Fruit fly (Drosophila melanogaster) whole organism, wandering third instar larva: ENCODE data around the gene CG31798.
A peak's percentile ranks its signal among the peaks of the same experiment; 100 is the strongest.

Source experiments
- Dfd ChIP-seq: fragments of >200 bp; optimal IDR thresholded peaks from 2 replicates; lab custom pipeline; 2017; ENCODE audit warnings: missing biosample characterization, missing genetic modification characterization
- Myc ChIP-seq: fragments of >200 bp; optimal IDR thresholded peaks from 2 replicates; lab custom pipeline; 2017
- N ChIP-seq: fragments of >200 bp; optimal IDR thresholded peaks from 2 replicates; lab custom pipeline; 2018; ENCODE audit warnings: missing biosample characterization, missing external identifiers, missing genetic modification characterization
- OdsH ChIP-seq: fragments of 200-800 bp; sonication (Bioruptor generic); optimal IDR thresholded peaks from 2 replicates; lab custom pipeline; 2016; ENCODE audit warnings: missing biosample characterization, mild to moderate bottlenecking, missing genetic modification characterization
- Rel ChIP-seq, 2 experiments: fragments of 200-800 bp; sonication (Bioruptor generic) in 1 of 2; optimal IDR thresholded peaks; 2 replicates in 1 of 2; 3 replicates in 1 of 2; lab custom pipeline; 2016 to 2019; ENCODE audit warnings: mild to moderate bottlenecking in 2 of 2, missing biosample characterization in 2 of 2, missing genetic modification characterization in 2 of 2, moderate library complexity in 1 of 2
- Vsx2 ChIP-seq: fragments of 200-300, 225-300 bp; sonication (Bioruptor generic); optimal IDR thresholded peaks from 2 replicates; lab custom pipeline; 2018; ENCODE audit warnings: missing biosample characterization, missing genetic modification characterization; ENCODE audit not compliant: partially characterized antibody
- dl ChIP-seq, 2 experiments: fragments of 175-275, 200-275 bp in 1 of 2; fragments of 200-275 bp in 1 of 2; sonication (Bioruptor generic); optimal IDR thresholded peaks; lab custom pipeline; 2018; ENCODE audit warnings: mild to moderate bottlenecking in 2 of 2, missing biosample characterization in 2 of 2, missing genetic modification characterization in 2 of 2, moderate library complexity in 2 of 2; ENCODE audit not compliant: partially characterized antibody in 2 of 2, insufficient read depth in 1 of 2
- dsf ChIP-seq: sonication (Bioruptor generic); optimal IDR thresholded peaks from 2 replicates; lab custom pipeline; 2016; ENCODE audit warnings: missing biosample characterization, missing genetic modification characterization, borderline replicate concordance
- ey ChIP-seq: fragments of 200-800 bp; sonication (Bioruptor generic); optimal IDR thresholded peaks from 2 replicates; lab custom pipeline; 2016; ENCODE audit warnings: missing biosample characterization, missing genetic modification characterization
- fru ChIP-seq: fragments of 200-800 bp; sonication (Bioruptor generic); optimal IDR thresholded peaks from 3 replicates; lab custom pipeline; 2016; ENCODE audit warnings: missing biosample characterization, mild to moderate bottlenecking, missing genetic modification characterization
- h ChIP-seq: fragments of 200-800 bp; sonication (Bioruptor generic); optimal IDR thresholded peaks from 3 replicates; lab custom pipeline; 2016; ENCODE audit warnings: missing biosample characterization, mild to moderate bottlenecking, missing genetic modification characterization
- psq ChIP-seq: fragments of 200-800 bp; sonication (Bioruptor generic); optimal IDR thresholded peaks from 3 replicates; lab custom pipeline; 2017; ENCODE audit warnings: missing biosample characterization, mild to moderate bottlenecking, missing genetic modification characterization, moderate library complexity
- sage ChIP-seq: fragments of 200-800 bp; sonication (Bioruptor generic); optimal IDR thresholded peaks from 2 replicates; lab custom pipeline; 2016; ENCODE audit warnings: missing biosample characterization, mild to moderate bottlenecking, missing genetic modification characterization

- TF ChIP-seq h (GFP tag; lab: Kevin White, UChicago), result peak; percentile 77
- TF ChIP-seq sage (GFP tag; lab: Kevin White, UChicago), result no peak
- no peak for TF ChIP-seq Vsx2 (GFP tag; lab: Kevin White, UChicago)
- TF ChIP-seq OdsH (GFP tag; lab: Kevin White, UChicago), result peak; percentile 68
- peak; percentile 65 for TF ChIP-seq ey (GFP tag; lab: Kevin White, UChicago)
- peak; percentile 79 for TF ChIP-seq fru (GFP tag; lab: Kevin White, UChicago)
- no peak for TF ChIP-seq dsf (GFP tag; lab: Kevin White, UChicago)
- TF ChIP-seq Myc, result no peak
- no peak for TF ChIP-seq Rel (GFP tag; optimal IDR thresholded peaks at IDR 0.05; lab: Kevin White, UChicago)
- peak; percentile 26 for TF ChIP-seq Rel (tag; optimal IDR thresholded peaks at IDR 0.05; lab: Kevin White, UChicago)
- TF ChIP-seq Dfd (GFP tag; lab: Kevin White, UChicago), result no peak
- peak in 1 of 2 experiments; percentile 38 for TF ChIP-seq dl (GFP tag; optimal IDR thresholded peaks at IDR 0.05; lab: Kevin White, UChicago; ENCODE audit: insufficient read depth in 1 of 2, partially characterized antibody in 2 of 2)
- peak; percentile 89 for TF ChIP-seq psq
- TF ChIP-seq N (GFP tag; lab: Kevin White, UChicago), result no peak
Observed at dm6 chr2L:19361632-19362142, 32.3 kb upstream of the CG31798 start.
